Worm (Caenorhabditis elegans) whole organism, L2 larva: ENCODE results near the gene C28C12.1.

Experiments
- C34F6.9 ChIP-seq: fragments of 150-350 bp; optimal IDR thresholded peaks from 2 replicates; lab custom pipeline; 2014; ENCODE audit warnings: missing biosample characterization, missing genetic modification characterization
- F13H6.1 ChIP-seq: sonication (generic microtip); optimal IDR thresholded peaks from 2 replicates; lab custom pipeline; 2016; ENCODE audit warnings: missing genetic modification characterization, missing compliant biosample characterization
- R02D3.7 ChIP-seq: fragments of 150-350 bp; optimal IDR thresholded peaks from 2 replicates; lab custom pipeline; 2014; ENCODE audit warnings: missing biosample characterization, missing genetic modification characterization
- Y55F3AM.14 ChIP-seq: fragments of 200-800 bp; sonication (Bioruptor generic); optimal IDR thresholded peaks from 2 replicates; lab custom pipeline; 2018; ENCODE audit warnings: mild to moderate bottlenecking, missing genetic modification characterization, missing compliant biosample characterization
- ZK546.5 ChIP-seq: sonication (generic microtip); optimal IDR thresholded peaks from 2 replicates; lab custom pipeline; 2017; ENCODE audit warnings: missing biosample characterization, missing genetic modification characterization
- alr-1 ChIP-seq: fragments of 150-350 bp; optimal IDR thresholded peaks from 2 replicates; lab custom pipeline; 2014; ENCODE audit warnings: missing biosample characterization, missing genetic modification characterization
- aly-2 ChIP-seq: fragments of 150-350 bp; optimal IDR thresholded peaks from 2 replicates; lab custom pipeline; 2014; ENCODE audit warnings: missing biosample characterization, missing genetic modification characterization
- ama-1 ChIP-seq: fragments of 150-350 bp; optimal IDR thresholded peaks from 2 replicates; lab custom pipeline; 2018; ENCODE audit warnings: inconsistent platforms
- ceh-82 ChIP-seq: fragments of 150-350 bp; optimal IDR thresholded peaks from 2 replicates; lab custom pipeline; 2014; ENCODE audit warnings: missing biosample characterization, missing genetic modification characterization
- crh-2 ChIP-seq: sonication (generic microtip); optimal IDR thresholded peaks from 2 replicates; lab custom pipeline; 2017; ENCODE audit warnings: missing biosample characterization, missing genetic modification characterization
- dmd-4 ChIP-seq: sonication (generic microtip); optimal IDR thresholded peaks from 2 replicates; lab custom pipeline; 2017; ENCODE audit warnings: missing biosample characterization, missing genetic modification characterization
- egl-27 ChIP-seq: sonication (generic microtip); optimal IDR thresholded peaks from 3 replicates; lab custom pipeline; 2017; ENCODE audit warnings: missing biosample characterization, missing genetic modification reagents, missing genetic modification characterization
- elt-1 ChIP-seq: fragments of 150-350 bp; optimal IDR thresholded peaks from 2 replicates; lab custom pipeline; 2014; ENCODE audit warnings: missing biosample characterization, missing genetic modification characterization
- elt-3 ChIP-seq: sonication (generic microtip); optimal IDR thresholded peaks from 2 replicates; lab custom pipeline; 2017; ENCODE audit warnings: missing biosample characterization, missing genetic modification characterization
- fos-1 ChIP-seq: fragments of 150-350 bp; optimal IDR thresholded peaks from 2 replicates; lab custom pipeline; 2014; ENCODE audit warnings: missing biosample characterization, missing genetic modification characterization
- gmeb-1 ChIP-seq: fragments of 150-350 bp; optimal IDR thresholded peaks from 2 replicates; lab custom pipeline; 2014; ENCODE audit warnings: missing biosample characterization, missing genetic modification characterization
- lin-11 ChIP-seq: fragments of 150-350 bp; sonication (generic microtip); optimal IDR thresholded peaks from 2 replicates; lab custom pipeline; 2014; ENCODE audit warnings: missing biosample characterization, missing genetic modification characterization, inconsistent platforms, mixed read lengths
- lin-39 ChIP-seq: fragments of 150-350 bp; optimal IDR thresholded peaks from 2 replicates; lab custom pipeline; 2014; ENCODE audit warnings: missing biosample characterization, missing genetic modification reagents, missing genetic modification characterization
- lsy-2 ChIP-seq, 2 experiments: fragments of 150-350 bp in 1 of 2; sonication (generic microtip) in 1 of 2; optimal IDR thresholded peaks; 2 replicates each; lab custom pipeline; 2014 to 2017; ENCODE audit warnings: missing biosample characterization in 2 of 2, missing genetic modification characterization in 2 of 2
- mab-5 ChIP-seq: fragments of 150-350 bp; optimal IDR thresholded peaks from 2 replicates; lab custom pipeline; 2014; ENCODE audit warnings: missing biosample characterization, missing genetic modification characterization
- mbf-1 ChIP-seq: sonication (generic microtip); optimal IDR thresholded peaks from 2 replicates; lab custom pipeline; 2017; ENCODE audit warnings: missing biosample characterization, missing genetic modification characterization
- mdl-1 ChIP-seq, 2 experiments: fragments of 150-350 bp in 1 of 2; sonication (generic microtip) in 1 of 2; optimal IDR thresholded peaks; 2 replicates each; lab custom pipeline; 2017; ENCODE audit warnings: missing biosample characterization in 2 of 2, missing genetic modification characterization in 2 of 2
- nhr-10 ChIP-seq: sonication (generic microtip); optimal IDR thresholded peaks from 2 replicates; lab custom pipeline; 2017; ENCODE audit warnings: missing biosample characterization, missing genetic modification characterization
- nhr-11 ChIP-seq: fragments of 150-350 bp; optimal IDR thresholded peaks from 2 replicates; lab custom pipeline; 2014; ENCODE audit warnings: missing biosample characterization, missing genetic modification characterization
- nhr-12 ChIP-seq: fragments of 150-350 bp; optimal IDR thresholded peaks from 2 replicates; lab custom pipeline; 2014; ENCODE audit warnings: missing biosample characterization, missing genetic modification characterization
- nhr-129 ChIP-seq: fragments of 150-350 bp; optimal IDR thresholded peaks from 2 replicates; lab custom pipeline; 2014; ENCODE audit warnings: missing biosample characterization, missing genetic modification characterization
- nhr-21 ChIP-seq: fragments of 150-350 bp; optimal IDR thresholded peaks from 2 replicates; lab custom pipeline; 2014; ENCODE audit warnings: missing biosample characterization, missing genetic modification characterization
- nhr-237 ChIP-seq: fragments of 150-350 bp; optimal IDR thresholded peaks from 2 replicates; lab custom pipeline; 2014; ENCODE audit warnings: missing biosample characterization, missing genetic modification characterization
- nhr-6 ChIP-seq: fragments of 150-350 bp; optimal IDR thresholded peaks from 2 replicates; lab custom pipeline; 2014; ENCODE audit warnings: missing biosample characterization, missing genetic modification characterization
- nhr-77 ChIP-seq: fragments of 150-350 bp; optimal IDR thresholded peaks from 2 replicates; lab custom pipeline; 2014; ENCODE audit warnings: missing biosample characterization, missing genetic modification characterization
- peb-1 ChIP-seq: fragments of 150-350 bp; optimal IDR thresholded peaks from 2 replicates; lab custom pipeline; 2014; ENCODE audit warnings: missing biosample characterization, missing genetic modification characterization
- sma-3 ChIP-seq: sonication (generic microtip); optimal IDR thresholded peaks from 2 replicates; lab custom pipeline; 2016; ENCODE audit warnings: missing genetic modification reagents, missing genetic modification characterization, missing compliant biosample characterization
- sma-9 ChIP-seq, 2 experiments: fragments of 150-350 bp in 1 of 2; sonication (generic microtip) in 1 of 2; optimal IDR thresholded peaks; 2 replicates each; lab custom pipeline; 2014 to 2016; ENCODE audit warnings: missing genetic modification characterization in 2 of 2, mild to moderate bottlenecking in 1 of 2, missing biosample characterization in 1 of 2, missing compliant biosample characterization in 1 of 2, missing genetic modification reagents in 1 of 2, moderate library complexity in 1 of 2
- snpc-4 ChIP-seq: fragments of 150-350 bp; optimal IDR thresholded peaks from 2 replicates; lab custom pipeline; 2014; ENCODE audit warnings: missing biosample characterization, missing genetic modification characterization
- unc-55 ChIP-seq: fragments of 150-350 bp; sonication (generic microtip); optimal IDR thresholded peaks from 3 replicates; lab custom pipeline; 2014; ENCODE audit warnings: missing biosample characterization, missing genetic modification reagents, missing genetic modification characterization
- zag-1 ChIP-seq: fragments of 150-350 bp; optimal IDR thresholded peaks from 2 replicates; lab custom pipeline; 2014; ENCODE audit warnings: missing biosample characterization, missing genetic modification characterization
- ztf-1 ChIP-seq: fragments of 200-800 bp; sonication (Bioruptor generic); conservative IDR thresholded peaks from 2 replicates; pipeline ENCODE4 v1.3.6; 2022; ENCODE audit warnings: missing genetic modification characterization, missing compliant biosample characterization
- ztf-11 ChIP-seq: sonication (generic microtip); optimal IDR thresholded peaks from 2 replicates; lab custom pipeline; 2017; ENCODE audit warnings: missing biosample characterization, missing genetic modification characterization
- ztf-4 ChIP-seq: fragments of 150-350 bp; optimal IDR thresholded peaks from 2 replicates; lab custom pipeline; 2014; ENCODE audit warnings: missing biosample characterization, missing genetic modification characterization

Gene C28C12.1

ce11 chrIV:8498773-8499360, 2.6 kb upstream of the C28C12.1 start, which contains the start of the genes acdh-13 and mesp-1:
Gene acdh-13 (minus strand): TSS chrIV:8498823.
Gene mesp-1 (plus strand): TSS chrIV:8499310.
- TF ChIP-seq nhr-12 (tag; lab: Kevin White, UChicago): no peak
- peak; percentile 11 for TF ChIP-seq nhr-129 (tag; lab: Kevin White, UChicago)
- peak; percentile 87 for TF ChIP-seq gmeb-1 (tag; lab: Kevin White, UChicago)
- no peak for TF ChIP-seq lin-11 (tag; lab: Kevin White, UChicago)
- no peak for TF ChIP-seq mbf-1
- TF ChIP-seq nhr-77 (tag; lab: Kevin White, UChicago): no peak
- TF ChIP-seq peb-1 (tag; lab: Kevin White, UChicago): no peak
- TF ChIP-seq nhr-6: no peak
- TF ChIP-seq fos-1 (tag; lab: Kevin White, UChicago): no peak
- no peak for TF ChIP-seq nhr-10 (tag; lab: Kevin White, UChicago)
- TF ChIP-seq mdl-1 (tag; optimal IDR thresholded peaks at IDR 0.05; lab: Kevin White, UChicago): no peak
- TF ChIP-seq ztf-1 (GFP tag; lab: Robert Waterston, UW): no peak
- no peak for TF ChIP-seq elt-1 (tag; lab: Kevin White, UChicago)
- TF ChIP-seq lin-39 (tag; lab: Kevin White, UChicago): no peak
- peak in 1 of 2 experiments; percentile 68 for TF ChIP-seq lsy-2 (tag; optimal IDR thresholded peaks at IDR 0.05; lab: Kevin White, UChicago)
- TF ChIP-seq ztf-11: no peak
- TF ChIP-seq sma-9 (GFP tag; optimal IDR thresholded peaks at IDR 0.05; lab: Kevin White, UChicago): peak; percentile 29
- no peak for TF ChIP-seq sma-9 (tag; optimal IDR thresholded peaks at IDR 0.05; lab: Kevin White, UChicago)
- TF ChIP-seq sma-3 (GFP tag; lab: Kevin White, UChicago): peak; percentile 14
- TF ChIP-seq snpc-4 (tag; lab: Kevin White, UChicago): no peak
- peak; percentile 56 for TF ChIP-seq C34F6.9 (tag; lab: Kevin White, UChicago)
- no peak for TF ChIP-seq ama-1 (lab: Kevin White, UChicago)
- no peak for TF ChIP-seq R02D3.7 (tag; lab: Kevin White, UChicago)
- TF ChIP-seq mab-5 (tag; lab: Kevin White, UChicago): no peak
- no peak for TF ChIP-seq aly-2
- peak; percentile 59 for TF ChIP-seq unc-55 (GFP tag; lab: Kevin White, UChicago)
- TF ChIP-seq nhr-21: peak; percentile 6

DNA sequence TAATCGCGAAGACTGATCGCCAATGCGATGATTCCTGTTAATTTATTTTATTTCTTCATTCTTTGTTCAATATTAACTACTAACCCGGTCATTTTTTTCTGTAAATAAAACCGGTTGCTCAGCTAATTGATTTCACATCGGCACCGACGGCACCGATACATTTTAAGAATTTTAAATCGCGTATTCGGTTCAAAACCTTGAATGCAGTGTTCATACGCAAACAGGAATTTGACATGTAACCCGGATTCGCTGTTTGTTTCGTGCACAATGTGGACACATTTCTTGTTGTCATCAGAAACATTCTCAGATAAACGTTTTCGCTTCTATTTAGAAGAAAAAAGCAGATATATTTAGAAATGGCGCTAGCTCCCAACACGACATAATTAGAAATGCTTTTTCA, 1.5 kb upstream of the C28C12.1 start:
- no peak for TF ChIP-seq ztf-4 (tag; lab: Kevin White, UChicago)
- no peak for TF ChIP-seq lin-39 (tag; lab: Kevin White, UChicago)
- TF ChIP-seq crh-2 (tag; lab: Kevin White, UChicago): no peak
- TF ChIP-seq F13H6.1: no peak
- no peak for TF ChIP-seq nhr-11 (tag; lab: Kevin White, UChicago)
- no peak for TF ChIP-seq dmd-4 (tag; lab: Kevin White, UChicago)
- no peak for TF ChIP-seq nhr-12 (tag; lab: Kevin White, UChicago)
- TF ChIP-seq egl-27 (tag; lab: Kevin White, UChicago): no peak
- TF ChIP-seq peb-1 (tag; lab: Kevin White, UChicago): no peak
- TF ChIP-seq nhr-129 (tag; lab: Kevin White, UChicago): no peak
- TF ChIP-seq nhr-77 (tag; lab: Kevin White, UChicago): no peak
- no peak for TF ChIP-seq elt-1 (tag; lab: Kevin White, UChicago)
- no peak for TF ChIP-seq C34F6.9 (tag; lab: Kevin White, UChicago)
- no peak for TF ChIP-seq lsy-2 (tag; optimal IDR thresholded peaks at IDR 0.05; lab: Kevin White, UChicago)
- no peak for TF ChIP-seq elt-3 (tag; lab: Kevin White, UChicago)
- no peak for TF ChIP-seq ztf-11
- no peak for TF ChIP-seq nhr-6

DNA sequence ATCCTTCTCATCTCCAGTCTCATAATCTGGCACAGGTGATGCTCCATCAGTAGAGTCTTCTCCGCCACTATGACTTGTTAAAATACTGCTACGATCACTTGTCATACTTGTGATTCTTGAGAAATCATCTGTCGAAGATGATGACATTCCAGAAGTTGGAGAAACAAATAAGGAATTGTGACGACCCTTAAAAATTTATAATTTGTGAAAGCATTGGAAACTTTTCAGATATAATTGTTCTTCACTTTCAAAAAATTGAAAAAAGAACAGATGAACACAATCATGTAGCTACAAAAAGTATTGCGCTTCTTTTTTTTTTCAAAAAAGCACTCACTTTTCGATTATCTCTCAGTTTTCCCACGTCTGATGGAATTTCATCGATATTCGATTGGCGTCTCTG, 4.6 kb downstream of the C28C12.1 start:
- no peak for TF ChIP-seq ceh-82 (tag; lab: Kevin White, UChicago)

ce11 chrIV:8510534-8510933, 9.1 kb downstream of the C28C12.1 start, which contains the start of gene tag-77:
Gene tag-77 (minus strand): TSS chrIV:8510548.
- no peak for TF ChIP-seq Y55F3AM.14 (GFP tag; lab: Kevin White, UChicago)
- no peak for TF ChIP-seq lsy-2 (tag; optimal IDR thresholded peaks at IDR 0.05; lab: Kevin White, UChicago)
- TF ChIP-seq zag-1: no peak
- no peak for TF ChIP-seq lin-11 (tag; lab: Kevin White, UChicago)
- TF ChIP-seq nhr-6: no peak
- peak; percentile 26 for TF ChIP-seq snpc-4 (tag; lab: Kevin White, UChicago)
- no peak for TF ChIP-seq crh-2 (tag; lab: Kevin White, UChicago)
- TF ChIP-seq mdl-1 (tag; optimal IDR thresholded peaks at IDR 0.05; lab: Kevin White, UChicago): no peak
- no peak for TF ChIP-seq lin-39 (tag; lab: Kevin White, UChicago)
- no peak for TF ChIP-seq nhr-77 (tag; lab: Kevin White, UChicago)
- no peak for TF ChIP-seq ztf-1 (GFP tag; lab: Robert Waterston, UW)
- TF ChIP-seq alr-1 (tag; lab: Kevin White, UChicago): no peak
- TF ChIP-seq R02D3.7 (tag; lab: Kevin White, UChicago): no peak
- no peak for TF ChIP-seq elt-1 (tag; lab: Kevin White, UChicago)
- TF ChIP-seq mbf-1: no peak
- no peak for TF ChIP-seq egl-27 (tag; lab: Kevin White, UChicago)
- no peak for TF ChIP-seq nhr-12 (tag; lab: Kevin White, UChicago)
- TF ChIP-seq nhr-237 (tag; lab: Kevin White, UChicago): no peak
- peak; percentile 92 for TF ChIP-seq fos-1 (tag; lab: Kevin White, UChicago)
- TF ChIP-seq mab-5 (tag; lab: Kevin White, UChicago): no peak
- peak; percentile 20 for TF ChIP-seq nhr-129 (tag; lab: Kevin White, UChicago)
- TF ChIP-seq ZK546.5 (tag; lab: Kevin White, UChicago): no peak
- TF ChIP-seq nhr-10 (tag; lab: Kevin White, UChicago): no peak
- TF ChIP-seq F13H6.1: no peak
- no peak for TF ChIP-seq elt-3 (tag; lab: Kevin White, UChicago)
